Worm (Caenorhabditis elegans): ENCODE data around the gene clec-9.

The clec-9 gene

ce11 chrV:16674399-16674798 lies 32.0 kb downstream of the clec-9 start:
- no peak for TF ChIP-seq nhr-77 (tag; optimal IDR thresholded peaks at IDR 0.05)
- TF ChIP-seq unc-39 (tag; optimal IDR thresholded peaks at IDR 0.05) = no peak
- TF ChIP-seq mbf-1 (tag; optimal IDR thresholded peaks at IDR 0.05) = no peak
- TF ChIP-seq lin-39 (tag; optimal IDR thresholded peaks at IDR 0.05) = no peak
- TF ChIP-seq elt-1 (tag; optimal IDR thresholded peaks at IDR 0.05) = no peak
- TF ChIP-seq ztf-11 (tag; optimal IDR thresholded peaks at IDR 0.05) = no peak

ce11 chrV:16672198-16672597 lies 34.3 kb downstream of the clec-9 start, which contains the start of gene F14F8.8:
Gene F14F8.8 (minus strand): TSS chrV:16672298.
- TF ChIP-seq elt-1 (tag; optimal IDR thresholded peaks at IDR 0.05) = no peak
- no peak for TF ChIP-seq lin-11 (tag; optimal IDR thresholded peaks at IDR 0.05)
- TF ChIP-seq skn-1 (tag; optimal IDR thresholded peaks at IDR 0.05) = no peak
- TF ChIP-seq mdl-1 (tag; optimal IDR thresholded peaks at IDR 0.05) = no peak
- TF ChIP-seq unc-55 (GFP tag; optimal IDR thresholded peaks at IDR 0.05) = no peak
- no peak for TF ChIP-seq egl-27 (tag; optimal IDR thresholded peaks at IDR 0.05)
- TF ChIP-seq nhr-11 (tag; optimal IDR thresholded peaks at IDR 0.05) = no peak
- no peak for TF ChIP-seq ztf-4 (tag; optimal IDR thresholded peaks at IDR 0.05)
- TF ChIP-seq C34F6.9 (tag; optimal IDR thresholded peaks at IDR 0.05) = no peak
- TF ChIP-seq nhr-23 (tag; optimal IDR thresholded peaks at IDR 0.05) = no peak
- TF ChIP-seq ama-1 (optimal IDR thresholded peaks at IDR 0.05) = no peak
- TF ChIP-seq Y55F3AM.14 (GFP tag; optimal IDR thresholded peaks at IDR 0.05) = no peak
- TF ChIP-seq mab-5 (tag; optimal IDR thresholded peaks at IDR 0.05) = no peak
- TF ChIP-seq sem-4 (tag; optimal IDR thresholded peaks at IDR 0.05) = no peak
- no peak for TF ChIP-seq fos-1 (tag; optimal IDR thresholded peaks at IDR 0.05)

ce11 chrV:16671190-16671589 lies 35.3 kb downstream of the clec-9 start, which contains the start of gene str-61:
Gene str-61 (minus strand): TSS chrV:16671290.
- TF ChIP-seq blmp-1 (tag; optimal IDR thresholded peaks at IDR 0.05; ENCODE audit: insufficient read depth) = no peak
- TF ChIP-seq nhr-10 (tag; optimal IDR thresholded peaks at IDR 0.05) = no peak
- no peak for TF ChIP-seq nhr-21 (tag; optimal IDR thresholded peaks at IDR 0.05)
- no peak for TF ChIP-seq R02D3.7 (tag; optimal IDR thresholded peaks at IDR 0.05)
- no peak for TF ChIP-seq egl-27 (tag; optimal IDR thresholded peaks at IDR 0.05)
- no peak for TF ChIP-seq lin-11 (tag; optimal IDR thresholded peaks at IDR 0.05)
- no peak for TF ChIP-seq crh-2 (tag; optimal IDR thresholded peaks at IDR 0.05)
- TF ChIP-seq lsy-2 (tag; optimal IDR thresholded peaks at IDR 0.05) = no peak
- no peak for TF ChIP-seq nhr-25 (tag; optimal IDR thresholded peaks at IDR 0.05)
- TF ChIP-seq nhr-237 (tag; optimal IDR thresholded peaks at IDR 0.05) = no peak
- TF ChIP-seq elt-3 (tag; optimal IDR thresholded peaks at IDR 0.05) = no peak
- no peak for TF ChIP-seq sma-9 (GFP tag; optimal IDR thresholded peaks at IDR 0.05)
- no peak for TF ChIP-seq sma-9 (tag; optimal IDR thresholded peaks at IDR 0.05)
- TF ChIP-seq alr-1 (tag; optimal IDR thresholded peaks at IDR 0.05) = no peak
- no peak for TF ChIP-seq ztf-1 (GFP tag; conservative IDR thresholded peaks at IDR 0.05)
- TF ChIP-seq lin-13 (GFP tag; optimal IDR thresholded peaks at IDR 0.05) = no peak
- TF ChIP-seq ZK546.5 (tag; optimal IDR thresholded peaks at IDR 0.05) = no peak
- TF ChIP-seq mbf-1 (tag; optimal IDR thresholded peaks at IDR 0.05) = no peak
- no peak for TF ChIP-seq ztf-11 (tag; optimal IDR thresholded peaks at IDR 0.05)
- TF ChIP-seq ama-1 (optimal IDR thresholded peaks at IDR 0.05) = no peak
- no peak for TF ChIP-seq F13H6.1 (tag; optimal IDR thresholded peaks at IDR 0.05)

- TF ChIP-seq nhr-23 (tag; optimal IDR thresholded peaks at IDR 0.05) (no peak), egl-27 (tag; optimal IDR thresholded peaks at IDR 0.05) (no peak), sem-4 (tag; optimal IDR thresholded peaks at IDR 0.05) (no peak), fos-1 (tag; optimal IDR thresholded peaks at IDR 0.05) (no peak), nhr-77 (tag; optimal IDR thresholded peaks at IDR 0.05) (no peak), gmeb-1 (tag; optimal IDR thresholded peaks at IDR 0.05) (no peak), ztf-1 (GFP tag; conservative IDR thresholded peaks at IDR 0.05) (no peak), ama-1 (optimal IDR thresholded peaks at IDR 0.05) (no peak), elt-3 (tag; optimal IDR thresholded peaks at IDR 0.05) (no peak), nhr-129 (tag; optimal IDR thresholded peaks at IDR 0.05) (no peak), mdl-1 (tag; optimal IDR thresholded peaks at IDR 0.05) (no peak), lin-13 (GFP tag; optimal IDR thresholded peaks at IDR 0.05) (no peak), nhr-25 (tag; optimal IDR thresholded peaks at IDR 0.05) (no peak), blmp-1 (tag; optimal IDR thresholded peaks at IDR 0.05; ENCODE audit: insufficient read depth) (no peak), alr-1 (tag; optimal IDR thresholded peaks at IDR 0.05) (no peak), ceh-82 (tag; optimal IDR thresholded peaks at IDR 0.05) (no peak), unc-62 (GFP tag; optimal IDR thresholded peaks at IDR 0.05) (no peak), mbf-1 (tag; optimal IDR thresholded peaks at IDR 0.05) (no peak)
Measured at ce11 chrV:16668473-16668872, 38.0 kb downstream of the clec-9 start, which contains the start of gene F14F8.9. Gene F14F8.9 (minus strand): TSS chrV:16668573.
